Worm (Caenorhabditis elegans): Measurements from ENCODE around the gene ZC196.8.

DNA sequence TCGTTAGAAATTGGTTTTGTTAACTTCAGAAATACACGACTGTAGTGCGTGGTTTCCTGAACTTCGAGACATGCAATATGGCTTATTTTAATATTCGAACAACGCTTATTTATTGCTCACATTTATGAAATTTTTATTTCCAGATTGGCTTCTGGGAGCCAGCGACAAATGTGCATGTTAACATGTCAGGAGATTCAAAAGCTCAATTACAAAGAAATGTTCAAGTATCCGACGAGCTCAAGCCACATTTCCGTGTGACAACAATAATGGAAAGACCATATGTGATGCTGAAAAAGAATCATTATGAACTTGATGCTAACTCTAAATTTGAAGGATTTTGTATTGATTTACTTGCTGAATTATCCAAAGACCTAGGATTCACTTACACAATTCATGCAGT, 3.7 kb downstream of the ZC196.8 start:
- no peak for TF ChIP-seq W03F9.2 (tag; optimal IDR thresholded peaks at IDR 0.05)
- no peak for TF ChIP-seq dao-5 (tag; optimal IDR thresholded peaks at IDR 0.05)

Data from whole organism, L4/young adult.